Worm (Caenorhabditis elegans) whole organism, late embryonic: Measurements from ENCODE around the gene best-9.

Experiments
- ceh-14 ChIP-seq: sonication (generic microtip); optimal IDR thresholded peaks from 2 replicates; lab custom pipeline; 2016; ENCODE audit warnings: missing genotype, missing genetic modification characterization, missing compliant biosample characterization
- ceh-18 ChIP-seq: sonication (generic microtip); optimal IDR thresholded peaks from 2 replicates; lab custom pipeline; 2016; ENCODE audit warnings: missing genetic modification characterization, missing compliant biosample characterization
- ceh-2 ChIP-seq: sonication (generic microtip); optimal IDR thresholded peaks from 2 replicates; lab custom pipeline; 2016; ENCODE audit warnings: missing genotype, missing genetic modification characterization, missing compliant biosample characterization
- ceh-24 ChIP-seq: sonication (generic microtip); optimal IDR thresholded peaks from 2 replicates; lab custom pipeline; 2016; ENCODE audit warnings: mild to moderate bottlenecking, missing genetic modification characterization, missing compliant biosample characterization
- elt-2 ChIP-seq: sonication (generic microtip); optimal IDR thresholded peaks from 2 replicates; lab custom pipeline; 2016; ENCODE audit warnings: missing genetic modification reagents, missing genetic modification characterization, missing compliant biosample characterization
- eyg-1 ChIP-seq: sonication (generic microtip); optimal IDR thresholded peaks from 2 replicates; lab custom pipeline; 2016; ENCODE audit warnings: missing genotype, missing genetic modification characterization, missing compliant biosample characterization
- sox-4 ChIP-seq: sonication (generic microtip); optimal IDR thresholded peaks from 2 replicates; lab custom pipeline; 2017; ENCODE audit warnings: mild to moderate bottlenecking, missing genetic modification characterization, inconsistent platforms, missing compliant biosample characterization
- syd-9 ChIP-seq: sonication (generic microtip); optimal IDR thresholded peaks from 2 replicates; lab custom pipeline; 2016; ENCODE audit warnings: mild to moderate bottlenecking, missing genetic modification characterization, moderate library complexity, missing compliant biosample characterization
- tbx-7 ChIP-seq: sonication (generic microtip); optimal IDR thresholded peaks from 2 replicates; lab custom pipeline; 2016; ENCODE audit warnings: missing genotype, missing genetic modification characterization, missing compliant biosample characterization

The best-9 gene

DNA sequence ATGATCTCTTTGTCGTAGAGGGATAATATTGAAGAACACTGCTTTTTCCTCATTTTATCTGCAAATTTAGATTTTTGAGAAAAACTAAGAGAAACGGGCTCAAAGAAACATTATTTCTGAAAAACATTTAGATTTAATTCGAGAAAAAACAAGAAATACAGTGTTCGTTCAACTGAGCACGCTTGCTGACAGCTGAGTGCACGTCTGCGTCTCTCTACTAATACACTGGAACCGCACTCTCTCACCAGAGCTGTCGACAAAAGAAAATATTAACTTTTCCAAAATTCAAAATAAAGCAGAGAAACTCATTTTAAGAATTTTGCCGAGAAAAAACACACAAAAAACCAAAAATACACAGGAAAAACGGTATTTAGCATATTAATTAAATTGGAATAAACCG, 52.8 kb downstream of the best-9 start, which contains the start of gene drh-1:
drh-1 (minus strand) TSS at position 58 of the 400 bp plus-strand sequence.
- no peak for TF ChIP-seq ceh-14 (tag; lab: Kevin White, UChicago)
- TF ChIP-seq sox-4 (tag; lab: Kevin White, UChicago), result no peak
- TF ChIP-seq ceh-2 (tag; lab: Kevin White, UChicago), result no peak
- no peak for TF ChIP-seq ceh-24 (tag; lab: Kevin White, UChicago)
- TF ChIP-seq eyg-1 (tag; lab: Kevin White, UChicago), result no peak
- TF ChIP-seq elt-2 (tag; lab: Kevin White, UChicago), result no peak
- TF ChIP-seq ceh-18, result no peak
- TF ChIP-seq syd-9 (tag; lab: Kevin White, UChicago), result no peak
- no peak for TF ChIP-seq tbx-7
